Fruit fly (Drosophila melanogaster) whole organism, prepupa: Measurements from ENCODE around the gene CG17612.

ENCODE experiments used
- Blimp-1 ChIP-seq: fragments of 200-800 bp; sonication (Bioruptor generic); optimal IDR thresholded peaks from 3 replicates; lab custom pipeline; 2017; ENCODE audit warnings: missing biosample characterization, missing genetic modification characterization, mild to moderate bottlenecking, moderate library complexity, missing genetic modification reagents
- CG31627 ChIP-seq: fragments of 200-800 bp; sonication (Bioruptor generic); optimal IDR thresholded peaks from 3 replicates; lab custom pipeline; 2016; ENCODE audit warnings: missing biosample characterization, missing genetic modification characterization
- CG6276 ChIP-seq: fragments of 200-800 bp; sonication (Bioruptor generic); optimal IDR thresholded peaks from 2 replicates; lab custom pipeline; 2017; ENCODE audit warnings: missing biosample characterization, mild to moderate bottlenecking, missing genetic modification characterization
- Ets96B ChIP-seq: fragments of 200-800 bp; optimal IDR thresholded peaks from 2 replicates; lab custom pipeline; 2019; ENCODE audit warnings: missing biosample characterization, mild to moderate bottlenecking, missing genetic modification characterization, moderate library complexity
- Met ChIP-seq: fragments of 200-800 bp; sonication (Bioruptor generic); optimal IDR thresholded peaks from 3 replicates; lab custom pipeline; 2016; ENCODE audit warnings: missing biosample characterization, missing genetic modification characterization
- Sox102F ChIP-seq: fragments of 200-800 bp; sonication (Bioruptor generic); optimal IDR thresholded peaks from 2 replicates; lab custom pipeline; 2016; ENCODE audit warnings: missing biosample characterization, mild to moderate bottlenecking, missing genetic modification characterization
- pdm3 ChIP-seq: fragments of 200-800 bp; sonication (Bioruptor generic); optimal IDR thresholded peaks from 3 replicates; lab custom pipeline; 2016; ENCODE audit warnings: missing biosample characterization, missing genetic modification characterization
- svp ChIP-seq: fragments of 200-800 bp; sonication (Bioruptor generic); peaks from one replicate; lab custom pipeline; 2016; ENCODE audit warnings: missing biosample characterization, missing genetic modification characterization

- TF ChIP-seq Sox102F (GFP tag; lab: Kevin White, UChicago) (no peak), CG6276 (GFP tag; lab: Kevin White, UChicago) (no peak), svp (peak; percentile 97), Ets96B (tag; lab: Kevin White, UChicago) (no peak), Blimp-1 (GFP tag; lab: Kevin White, UChicago) (no peak), CG31627 (GFP tag; lab: Kevin White, UChicago) (no peak), pdm3 (GFP tag; lab: Kevin White, UChicago) (no peak), Met (GFP tag; lab: Kevin White, UChicago) (no peak)
Observed at dm6 chr2L:4389405-4390115, 7.0 kb upstream of the CG17612 start.
